Worm (Caenorhabditis elegans) whole organism, young adult: ENCODE measurements around the gene cec-5.
"Not testable (repeated sequence)": the region's sequence is repeated elsewhere in the genome, so short reads cannot be mapped to it uniquely, and the experiment has no call there.

Experiments
- C06A6.2 ChIP-seq: fragments of 200-800 bp; sonication (Bioruptor generic); conservative IDR thresholded peaks from 2 replicates; pipeline ENCODE4 v1.3.6; 2022; ENCODE audit warnings: missing genetic modification characterization, missing compliant biosample characterization
- F37B4.10 ChIP-seq: fragments of 200-800 bp; sonication (Bioruptor generic); IDR thresholded peaks from 2 replicates; pipeline ENCODE4 v1.3.6; 2022; ENCODE audit warnings: missing genetic modification characterization, missing compliant biosample characterization
- F49E8.2 ChIP-seq: sonication (generic microtip); optimal IDR thresholded peaks from 3 replicates; lab custom pipeline; 2017; ENCODE audit warnings: missing genetic modification characterization, mild to moderate bottlenecking, missing compliant biosample characterization, antibody characterized with exemption, moderate library complexity; ENCODE audit not compliant: insufficient read depth
- Y56A3A.18 ChIP-seq: fragments of 200-800 bp; sonication (Bioruptor generic); IDR thresholded peaks from 2 replicates; pipeline ENCODE4 v1.3.6; 2022; ENCODE audit warnings: missing genetic modification reagents, missing genetic modification characterization, missing compliant biosample characterization
- Y95B8A.8 ChIP-seq: fragments of 200-800 bp; sonication (Bioruptor generic); IDR thresholded peaks from 2 replicates; pipeline ENCODE4 v1.3.6; 2022; ENCODE audit warnings: missing genetic modification reagents, missing genetic modification characterization, missing compliant biosample characterization
- aptf-2 ChIP-seq: fragments of 200-800 bp; sonication (Bioruptor generic); conservative IDR thresholded peaks from 2 replicates; pipeline ENCODE4 v1.3.6; 2022; ENCODE audit warnings: missing genetic modification reagents, missing genetic modification characterization, missing compliant biosample characterization
- athp-1 ChIP-seq: sonication (generic microtip); optimal IDR thresholded peaks from 2 replicates; lab custom pipeline; 2017; ENCODE audit warnings: mild to moderate bottlenecking, missing genetic modification characterization, missing compliant biosample characterization
- attf-5 ChIP-seq: fragments of 200-800 bp; sonication (Bioruptor generic); optimal IDR thresholded peaks from 2 replicates; lab custom pipeline; 2018; ENCODE audit warnings: mild to moderate bottlenecking, missing genetic modification characterization, missing compliant biosample characterization
- bed-1 ChIP-seq: fragments of 200-800 bp; sonication (Bioruptor generic); IDR thresholded peaks from 2 replicates; pipeline ENCODE4 v1.3.6; 2022; ENCODE audit warnings: missing genetic modification reagents, missing genetic modification characterization, missing compliant biosample characterization
- ceh-40 ChIP-seq: fragments of 200-800 bp; sonication (Bioruptor generic); IDR thresholded peaks from 2 replicates; pipeline ENCODE4 v1.3.6; 2022; ENCODE audit warnings: missing genetic modification characterization, missing compliant biosample characterization
- ekl-4 ChIP-seq: fragments of 200-800 bp; sonication (Bioruptor generic); IDR thresholded peaks from 2 replicates; pipeline ENCODE4 v1.3.6; 2022; ENCODE audit warnings: missing genetic modification reagents, missing genetic modification characterization, missing compliant biosample characterization
- ets-4 ChIP-seq: fragments of 200-800 bp; sonication (Bioruptor generic); optimal IDR thresholded peaks from 2 replicates; lab custom pipeline; 2018; ENCODE audit warnings: mild to moderate bottlenecking, missing genetic modification characterization, missing compliant biosample characterization
- lag-1 ChIP-seq: fragments of 200-800 bp; sonication (Bioruptor generic); IDR thresholded peaks from 2 replicates; pipeline ENCODE4 v1.3.6; 2022; ENCODE audit warnings: missing genetic modification reagents, missing genetic modification characterization, missing compliant biosample characterization
- let-607 ChIP-seq, 2 experiments: fragments of 200-800 bp in 1 of 2; sonication (Bioruptor generic) in 1 of 2; sonication (generic microtip) in 1 of 2; optimal IDR thresholded peaks; 2 replicates each; lab custom pipeline; 2016 to 2018; ENCODE audit warnings: mild to moderate bottlenecking in 2 of 2, missing compliant biosample characterization in 2 of 2, missing genetic modification characterization in 2 of 2, moderate library complexity in 2 of 2, missing genotype in 1 of 2
- madf-8 ChIP-seq: fragments of 200-800 bp; sonication (Bioruptor generic); conservative IDR thresholded peaks from 2 replicates; pipeline ENCODE4 v1.3.6; 2022; ENCODE audit warnings: missing genetic modification reagents, missing genetic modification characterization, missing compliant biosample characterization
- mes-4 ChIP-seq: sonication (generic microtip); optimal IDR thresholded peaks from 2 replicates; lab custom pipeline; 2016; ENCODE audit warnings: missing genotype, missing genetic modification characterization, missing compliant biosample characterization
- nfya-1 ChIP-seq: sonication (generic microtip); optimal IDR thresholded peaks from 2 replicates; lab custom pipeline; 2017; ENCODE audit warnings: antibody characterized with exemption, missing compliant biosample characterization, missing genetic modification characterization, borderline replicate concordance; ENCODE audit not compliant: insufficient read depth
- nhr-179 ChIP-seq: sonication (generic microtip); optimal IDR thresholded peaks from 2 replicates; lab custom pipeline; 2016; ENCODE audit warnings: mild to moderate bottlenecking, missing genetic modification characterization, missing compliant biosample characterization
- nhr-27 ChIP-seq: fragments of 200-800 bp; sonication (Bioruptor generic); optimal IDR thresholded peaks from 2 replicates; lab custom pipeline; 2018; ENCODE audit warnings: mild to moderate bottlenecking, missing genetic modification characterization, moderate library complexity, missing compliant biosample characterization
- nhr-90 ChIP-seq: sonication (generic microtip); optimal IDR thresholded peaks from 2 replicates; lab custom pipeline; 2016; ENCODE audit warnings: missing genotype, mild to moderate bottlenecking, missing genetic modification characterization, missing compliant biosample characterization
- pbrm-1 ChIP-seq: fragments of 200-800 bp; sonication (Bioruptor generic); IDR thresholded peaks from 2 replicates; pipeline ENCODE4 v1.3.6; 2022; ENCODE audit warnings: missing genetic modification reagents, missing genetic modification characterization, missing compliant biosample characterization
- pha-4 ChIP-seq: fragments of 150-350 bp; sonication (generic microtip); optimal IDR thresholded peaks from 2 replicates; lab custom pipeline; 2014; ENCODE audit warnings: missing biosample characterization, missing genetic modification reagents, missing genetic modification characterization
- rcor-1 ChIP-seq: fragments of 200-800 bp; sonication (Bioruptor generic); IDR thresholded peaks from 2 replicates; pipeline ENCODE4 v1.3.6; 2022; ENCODE audit warnings: missing genetic modification reagents, missing genetic modification characterization, missing compliant biosample characterization
- repo-1 ChIP-seq: sonication (generic microtip); optimal IDR thresholded peaks from 2 replicates; lab custom pipeline; 2017; ENCODE audit warnings: mild to moderate bottlenecking, missing genetic modification characterization, missing compliant biosample characterization
- snpc-1.3 ChIP-seq: sonication (generic microtip); optimal IDR thresholded peaks from 2 replicates; lab custom pipeline; 2017; ENCODE audit warnings: missing genetic modification characterization, mild to moderate bottlenecking, missing compliant biosample characterization, antibody characterized with exemption, moderate library complexity, missing genotype, missing genetic modification reagents; ENCODE audit not compliant: insufficient read depth
- somi-1 ChIP-seq: fragments of 200-800 bp; sonication (Bioruptor generic); optimal IDR thresholded peaks from 2 replicates; lab custom pipeline; 2018; ENCODE audit warnings: mild to moderate bottlenecking, missing genetic modification characterization, missing compliant biosample characterization
- unc-130 ChIP-seq: sonication (generic microtip); optimal IDR thresholded peaks from 2 replicates; lab custom pipeline; 2016; ENCODE audit warnings: missing genetic modification reagents, missing genetic modification characterization, missing compliant biosample characterization
- unc-62 ChIP-seq: fragments of 150-350 bp; optimal IDR thresholded peaks from 2 replicates; lab custom pipeline; 2014; ENCODE audit warnings: missing biosample characterization, missing genetic modification reagents, missing genetic modification characterization
- ztf-22 ChIP-seq: fragments of 200-800 bp; sonication (Bioruptor generic); optimal IDR thresholded peaks from 2 replicates; lab custom pipeline; 2018; ENCODE audit warnings: mild to moderate bottlenecking, missing genetic modification characterization, moderate library complexity, missing compliant biosample characterization
- ztf-6 ChIP-seq: fragments of 200-800 bp; sonication (Bioruptor generic); IDR thresholded peaks from 2 replicates; pipeline ENCODE4 v1.3.6; 2022; ENCODE audit warnings: missing genetic modification reagents, missing genetic modification characterization, missing compliant biosample characterization

cec-5 gene

ce11 chrIV:7573944-7574343 is 6.0 kb downstream of the cec-5 start (continued):
- TF ChIP-seq lag-1 (GFP tag; lab: Robert Waterston, UW) = 0 out of 2 replicates have a peak, but pooled peaks have one; percentile 12
- TF ChIP-seq rcor-1 (GFP tag; lab: Robert Waterston, UW) = peak; percentile 86
- TF ChIP-seq pha-4 (tag; lab: Kevin White, UChicago) = no peak
- TF ChIP-seq bed-1 = 0 out of 2 replicates have a peak, but pooled peaks have one; percentile 22
- TF ChIP-seq ekl-4 (GFP tag; lab: Robert Waterston, UW) = peak; percentile 88
- TF ChIP-seq attf-5 (GFP tag; lab: Kevin White, UChicago) = peak; percentile 90
- TF ChIP-seq Y95B8A.8 (GFP tag; lab: Robert Waterston, UW) = peak; percentile 62; the same call in 1 of the 2 replicates
- TF ChIP-seq nhr-179 (tag; lab: Kevin White, UChicago) = peak; percentile 22
- TF ChIP-seq ceh-40 (GFP tag; lab: Robert Waterston, UW) = peak; percentile 87; the same call in 1 of the 2 replicates

ce11 chrIV:7568593-7568992 is 11.3 kb downstream of the cec-5 start, which contains the start of gene clec-180:
TSS of gene clec-180 (plus strand) at chrIV:7568893.
- TF ChIP-seq F37B4.10 (no peak), nfya-1 (tag; lab: Kevin White, UChicago) (no peak), mes-4 (tag; lab: Kevin White, UChicago) (no peak), madf-8 (GFP tag; lab: Robert Waterston, UW) (no peak), snpc-1.3 (tag; lab: Kevin White, UChicago) (no peak), nhr-90 (tag; lab: Kevin White, UChicago) (no peak), F49E8.2 (tag; lab: Kevin White, UChicago) (no peak), C06A6.2 (GFP tag; lab: Robert Waterston, UW) (no peak), ztf-22 (no peak), lag-1 (GFP tag; lab: Robert Waterston, UW) (no peak)

- TF ChIP-seq aptf-2 (no peak), ztf-6 (GFP tag; lab: Robert Waterston, UW) (no peak), unc-62 (GFP tag; lab: Kevin White, UChicago) (no peak), ekl-4 (GFP tag; lab: Robert Waterston, UW) (no peak), athp-1 (tag; lab: Kevin White, UChicago) (no peak), pbrm-1 (no peak), repo-1 (tag; lab: Kevin White, UChicago) (no peak), ets-4 (GFP tag; lab: Kevin White, UChicago) (no peak), let-607 (tag; optimal IDR thresholded peaks at IDR 0.05; lab: Kevin White, UChicago) (no peak), Y56A3A.18 (GFP tag; lab: Robert Waterston, UW) (no peak), nhr-27 (tag; lab: Kevin White, UChicago) (no peak)
- TF ChIP-seq, all 124 proteins: peak for 0
These were observed 12.3 kb downstream of the cec-5 start, which contains the start of gene F32E10.8 for ce11 chrIV:7567557-7568010. TSS of gene F32E10.8 (plus strand) at chrIV:7567607.

DNA sequence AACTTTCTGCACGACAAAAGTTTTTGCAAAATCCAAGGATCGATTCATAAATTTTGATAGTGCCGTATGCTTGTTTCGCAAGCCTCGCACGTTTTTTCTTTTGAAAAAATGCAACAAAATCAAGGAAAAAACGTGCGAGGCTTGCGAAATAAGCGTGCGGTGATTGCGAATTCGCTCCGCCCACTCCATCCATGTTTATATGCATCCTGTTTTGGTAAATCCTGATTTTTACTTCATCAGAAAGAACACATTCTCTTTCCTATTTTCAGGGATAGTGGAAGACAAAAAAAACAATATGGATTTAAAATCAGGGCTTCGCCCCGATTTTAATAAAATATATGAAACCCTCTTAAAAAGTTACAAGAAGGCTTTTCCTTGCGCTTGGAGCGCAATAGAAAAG is 16.1 kb downstream of the cec-5 start, which contains the start of gene F32E10.9:
F32E10.9 (minus strand) TSS at position 101 of the 400 bp plus-strand sequence.
- not testable (repeated sequence) for TF ChIP-seq somi-1 (GFP tag; lab: Kevin White, UChicago); unc-130 (GFP tag; lab: Kevin White, UChicago); ceh-40 (GFP tag; lab: Robert Waterston, UW)
- TF ChIP-seq, all 124 proteins: peak for 0; not testable (repeated sequence) for 124
